Fruit fly (Drosophila melanogaster) whole organism, embryonic: ENCODE measurements around the gene prtp.

Source experiments
- ATbp ChIP-seq: fragments of 200-800 bp; sonication (Bioruptor generic); optimal IDR thresholded peaks from 2 replicates; lab custom pipeline; 2017; ENCODE audit warnings: missing biosample characterization, mild to moderate bottlenecking, missing genetic modification characterization, missing genetic modification reagents
- Ada2b ChIP-seq: fragments of 200-800 bp; sonication (Bioruptor generic); IDR thresholded peaks from 2 replicates; pipeline ENCODE4 v1.3.6; 2022; ENCODE audit warnings: missing biosample characterization, missing genetic modification characterization
- Atf6 ChIP-seq: fragments of 200-800 bp; sonication (Bioruptor generic); IDR thresholded peaks from 2 replicates; pipeline ENCODE4 v1.3.6; 2022; ENCODE audit warnings: missing biosample characterization, missing genetic modification characterization
- CG11695 ChIP-seq: fragments of 200-800 bp; sonication (Bioruptor generic); IDR thresholded peaks from 3 replicates; pipeline ENCODE4 v1.3.6; 2022; ENCODE audit warnings: missing biosample characterization, missing genetic modification characterization
- CG12155 ChIP-seq: fragments of 200-800 bp; sonication (Bioruptor generic); optimal IDR thresholded peaks from 3 replicates; lab custom pipeline; 2016; ENCODE audit warnings: missing biosample characterization, missing genetic modification characterization
- CG1233 ChIP-seq: fragments of 200-800 bp; sonication (Bioruptor generic); optimal IDR thresholded peaks from 4 replicates; lab custom pipeline; 2018; ENCODE audit warnings: missing biosample characterization, mild to moderate bottlenecking, missing genetic modification characterization
- CG12744 ChIP-seq: fragments of 200-800 bp; sonication (Bioruptor generic); optimal IDR thresholded peaks from 2 replicates; lab custom pipeline; 2016; ENCODE audit warnings: missing biosample characterization, missing genetic modification characterization
- CG15011 ChIP-seq: fragments of 200-800 bp; sonication (Bioruptor generic); optimal IDR thresholded peaks from 3 replicates; lab custom pipeline; 2018; ENCODE audit warnings: missing biosample characterization, mild to moderate bottlenecking, missing genetic modification characterization
- CG16779 ChIP-seq: fragments of 200-800 bp; sonication (Bioruptor generic); IDR thresholded peaks from 2 replicates; pipeline ENCODE4 v1.3.6; 2022; ENCODE audit warnings: missing biosample characterization, missing genetic modification characterization
- CG17186 ChIP-seq: fragments of 200-800 bp; sonication (Bioruptor generic); optimal IDR thresholded peaks from 3 replicates; lab custom pipeline; 2017; ENCODE audit warnings: missing biosample characterization, missing genetic modification reagents, missing genetic modification characterization
- CG17328 ChIP-seq: fragments of 200-800 bp; sonication (Bioruptor generic); IDR thresholded peaks from 2 replicates; pipeline ENCODE4 v1.3.6; 2022; ENCODE audit warnings: missing biosample characterization, missing genetic modification characterization
- CG18011 ChIP-seq: fragments of 200-800 bp; sonication (Bioruptor generic); optimal IDR thresholded peaks from 2 replicates; lab custom pipeline; 2017; ENCODE audit warnings: missing biosample characterization, missing genetic modification characterization, mild to moderate bottlenecking, moderate library complexity, missing genotype
- CG30403 ChIP-seq: fragments of 200-800 bp; sonication (Bioruptor generic); optimal IDR thresholded peaks from 3 replicates; lab custom pipeline; 2016; ENCODE audit warnings: missing biosample characterization, missing genetic modification characterization
- CG6175 ChIP-seq: fragments of 200-800 bp; sonication (Bioruptor generic); IDR thresholded peaks from 3 replicates; pipeline ENCODE4 v1.3.6; 2022; ENCODE audit warnings: missing biosample characterization, missing genetic modification characterization
- CG8924 ChIP-seq: fragments of 200-800 bp; optimal IDR thresholded peaks from 3 replicates; lab custom pipeline; 2019; ENCODE audit warnings: missing biosample characterization, mild to moderate bottlenecking, missing genetic modification characterization, moderate library complexity
- Chrac-16 ChIP-seq: fragments of 200-800 bp; sonication (Bioruptor generic); optimal IDR thresholded peaks from 3 replicates; lab custom pipeline; 2016; ENCODE audit warnings: missing biosample characterization, missing genetic modification characterization
- D ChIP-seq, 2 experiments: fragments of 200-800 bp in 1 of 2; fragments of >200 bp in 1 of 2; sonication (Bioruptor generic) in 1 of 2; optimal IDR thresholded peaks; 2 replicates in 1 of 2; 3 replicates in 1 of 2; lab custom pipeline; 2017; ENCODE audit warnings: mild to moderate bottlenecking in 1 of 2, missing biosample characterization in 1 of 2, missing genetic modification characterization in 1 of 2, missing genetic modification reagents in 1 of 2
- Drgx ChIP-seq: fragments of 200-800 bp; sonication (Bioruptor generic); IDR thresholded peaks from 2 replicates; pipeline ENCODE4 v1.3.6; 2022; ENCODE audit warnings: missing biosample characterization, missing genetic modification characterization
- HHEX ChIP-seq: fragments of 200-800 bp; sonication (Bioruptor generic); optimal IDR thresholded peaks from 3 replicates; lab custom pipeline; 2017; ENCODE audit warnings: missing biosample characterization, mild to moderate bottlenecking, missing genetic modification characterization, missing genetic modification reagents
- Nf-YA ChIP-seq: fragments of 200-800 bp; sonication (Bioruptor generic); IDR thresholded peaks from 2 replicates; pipeline ENCODE4 v1.3.6; 2022; ENCODE audit warnings: missing biosample characterization, missing genetic modification characterization
- Oaz ChIP-seq: fragments of 200-800 bp; sonication (Bioruptor generic); IDR thresholded peaks from 2 replicates; pipeline ENCODE4 v1.3.6; 2022; ENCODE audit warnings: missing biosample characterization, missing genetic modification characterization
- Pdp1 ChIP-seq, 2 experiments: fragments of 200-800 bp; sonication (Bioruptor generic); optimal IDR thresholded peaks; 3 replicates each; lab custom pipeline; 2016; ENCODE audit warnings: missing biosample characterization in 2 of 2, missing genetic modification characterization in 2 of 2, mild to moderate bottlenecking in 1 of 2, moderate library complexity in 1 of 2
- Sin3A ChIP-seq: fragments of >200 bp; optimal IDR thresholded peaks from 2 replicates; lab custom pipeline; 2018
- Sox102F ChIP-seq: fragments of 200-800 bp; sonication (Bioruptor generic); optimal IDR thresholded peaks from 2 replicates; lab custom pipeline; 2018; ENCODE audit warnings: missing biosample characterization, mild to moderate bottlenecking, missing genetic modification characterization, moderate library complexity
- ac ChIP-seq: fragments of 200-800 bp; sonication (Bioruptor generic); optimal IDR thresholded peaks from 3 replicates; lab custom pipeline; 2017; ENCODE audit warnings: missing biosample characterization, mild to moderate bottlenecking, missing genetic modification characterization
- btn ChIP-seq: fragments of 200-800 bp; sonication (Bioruptor generic); optimal IDR thresholded peaks from 2 replicates; lab custom pipeline; 2016; ENCODE audit warnings: missing biosample characterization, missing genetic modification characterization
- crol ChIP-seq: fragments of 200-800 bp; sonication (Bioruptor generic); IDR thresholded peaks from 2 replicates; pipeline ENCODE4 v1.3.6; 2022; ENCODE audit warnings: missing biosample characterization, missing genetic modification characterization
- dati ChIP-seq: fragments of 200-800 bp; sonication (Bioruptor generic); IDR thresholded peaks from 2 replicates; pipeline ENCODE4 v1.3.6; 2022; ENCODE audit warnings: missing biosample characterization, missing genetic modification characterization
- ewg ChIP-seq: fragments of 200-800 bp; sonication (Bioruptor generic); optimal IDR thresholded peaks from 3 replicates; lab custom pipeline; 2017; ENCODE audit warnings: mild to moderate bottlenecking, missing biosample characterization, missing genetic modification reagents, missing genetic modification characterization
- gem ChIP-seq: fragments of 200-800 bp; sonication (Bioruptor generic); optimal IDR thresholded peaks from 2 replicates; lab custom pipeline; 2019; ENCODE audit warnings: missing biosample characterization, mild to moderate bottlenecking, missing genetic modification characterization, moderate library complexity
- gfzf ChIP-seq: fragments of 200-800 bp; sonication (Bioruptor generic); optimal IDR thresholded peaks from 2 replicates; lab custom pipeline; 2016; ENCODE audit warnings: missing biosample characterization, mild to moderate bottlenecking, missing genetic modification characterization, moderate library complexity
- hb ChIP-seq: fragments of 200-800 bp; sonication (Bioruptor generic); IDR thresholded peaks from 3 replicates; pipeline ENCODE4 v1.3.6; 2022; ENCODE audit warnings: missing biosample characterization, missing genetic modification characterization; ENCODE audit not compliant: partially characterized antibody
- hkb ChIP-seq, 2 experiments: fragments of 200-800 bp in 1 of 2; fragments of >200 bp in 1 of 2; sonication (Bioruptor generic) in 1 of 2; IDR thresholded peaks in 1 of 2; optimal IDR thresholded peaks in 1 of 2; 2 replicates each; pipeline versions ENCODE4 v1.3.6 to Lab custom; 2017 to 2022; ENCODE audit warnings: missing biosample characterization in 1 of 2, missing genetic modification characterization in 1 of 2
- jigr1 ChIP-seq: fragments of 200-800 bp; sonication (Bioruptor generic); IDR thresholded peaks from 3 replicates; pipeline ENCODE4 v1.3.6; 2022; ENCODE audit warnings: missing biosample characterization, missing genetic modification characterization
- luna ChIP-seq: fragments of 200-800 bp; sonication (Bioruptor generic); optimal IDR thresholded peaks from 2 replicates; lab custom pipeline; 2016; ENCODE audit warnings: missing biosample characterization, missing genetic modification characterization
- prd ChIP-seq, 3 experiments: fragments of >200 bp in 2 of 3; fragments of 200-800 bp in 1 of 3; sonication (Bioruptor generic) in 1 of 3; optimal IDR thresholded peaks in 2 of 3; IDR thresholded peaks in 1 of 3; 2 replicates in 2 of 3; 3 replicates in 1 of 3; pipeline versions ENCODE4 v1.3.6 to Lab custom; 2017 to 2022; ENCODE audit warnings: missing biosample characterization in 1 of 3, missing genetic modification characterization in 1 of 3
- pzg ChIP-seq: fragments of 200-800 bp; sonication (Bioruptor generic); optimal IDR thresholded peaks from 3 replicates; lab custom pipeline; 2018; ENCODE audit warnings: missing biosample characterization, mild to moderate bottlenecking, missing genetic modification characterization, moderate library complexity
- schlank ChIP-seq: fragments of 200-800 bp; sonication (Bioruptor generic); optimal IDR thresholded peaks from 2 replicates; lab custom pipeline; 2018; ENCODE audit warnings: missing biosample characterization, mild to moderate bottlenecking, missing genetic modification characterization
- sens ChIP-seq: fragments of 200-800 bp; sonication (Bioruptor generic); peaks from one replicate; lab custom pipeline; 2016; ENCODE audit warnings: missing biosample characterization, missing genetic modification characterization
- sim ChIP-seq: fragments of 200-800 bp; sonication (Bioruptor generic); IDR thresholded peaks from 2 replicates; pipeline ENCODE4 v1.3.6; 2022; ENCODE audit warnings: missing biosample characterization, missing genetic modification characterization
- sisA ChIP-seq: fragments of 200-800 bp; sonication (Bioruptor generic); IDR thresholded peaks from 2 replicates; pipeline ENCODE4 v1.3.6; 2022; ENCODE audit warnings: missing biosample characterization, missing genetic modification characterization
- slbo ChIP-seq: fragments of 200-800 bp; sonication (Bioruptor generic); IDR thresholded peaks from 2 replicates; pipeline ENCODE4 v1.3.6; 2022; ENCODE audit warnings: missing biosample characterization, missing genetic modification characterization
- ssp ChIP-seq: fragments of 200-800 bp; sonication (Bioruptor generic); IDR thresholded peaks from 2 replicates; pipeline ENCODE4 v1.3.6; 2022; ENCODE audit warnings: missing biosample characterization, missing genetic modification characterization
- tll ChIP-seq, 2 experiments: fragments of 200-800 bp in 1 of 2; fragments of >200 bp in 1 of 2; sonication (Bioruptor generic) in 1 of 2; optimal IDR thresholded peaks; 2 replicates each; lab custom pipeline; 2017 to 2019; ENCODE audit warnings: missing biosample characterization in 2 of 2, missing genetic modification characterization in 2 of 2, mild to moderate bottlenecking in 1 of 2, moderate library complexity in 1 of 2
- ttk ChIP-seq: fragments of 200-800 bp; sonication (Bioruptor generic); IDR thresholded peaks from 2 replicates; pipeline ENCODE4 v2.1.2; 2022; ENCODE audit warnings: missing biosample characterization, missing genetic modification characterization
- tx ChIP-seq: fragments of 200-800 bp; sonication (Bioruptor generic); optimal IDR thresholded peaks from 2 replicates; lab custom pipeline; 2016; ENCODE audit warnings: missing biosample characterization, missing genetic modification characterization
- unpg ChIP-seq: fragments of 200-800 bp; sonication (Bioruptor generic); optimal IDR thresholded peaks from 3 replicates; lab custom pipeline; 2018; ENCODE audit warnings: missing biosample characterization, mild to moderate bottlenecking, missing genetic modification characterization, moderate library complexity

Gene prtp

DNA sequence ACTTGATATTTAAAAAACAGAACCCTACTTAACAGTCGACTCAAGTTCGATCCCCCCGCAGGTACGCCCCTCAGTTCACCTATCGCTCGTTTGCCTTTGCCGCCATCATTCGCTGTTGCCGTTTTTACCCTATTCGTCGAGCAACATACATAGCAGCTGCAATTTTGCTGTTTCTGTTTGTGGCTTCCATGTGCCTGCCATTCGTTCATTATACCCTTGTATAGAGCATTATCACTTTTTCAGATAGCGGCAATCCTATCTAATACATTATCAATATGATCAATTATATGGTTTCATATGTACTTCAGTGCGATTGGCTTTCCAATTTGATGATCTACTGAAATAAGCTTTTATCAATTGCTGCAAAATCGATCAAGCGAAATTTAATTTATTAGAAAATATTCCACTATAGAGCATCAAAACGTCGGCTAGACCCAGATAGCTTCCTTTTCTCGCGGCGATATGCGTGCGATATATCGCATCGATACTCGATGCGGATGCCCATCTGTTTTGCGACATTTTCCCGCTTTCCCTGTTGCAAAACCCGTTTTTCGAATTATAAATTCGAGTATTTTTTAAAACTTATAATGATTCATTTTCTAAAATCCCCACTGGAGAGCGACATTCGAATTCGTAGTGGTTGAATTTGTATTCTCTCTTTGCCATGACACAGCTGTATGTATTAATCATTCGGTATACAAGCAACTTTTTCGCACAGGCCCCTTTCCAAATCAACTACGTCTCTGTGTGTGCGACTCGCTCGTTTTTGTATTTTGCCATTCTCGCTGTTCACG is 422 bp upstream of the prtp start (continued):
- no peak for TF ChIP-seq prd (optimal IDR thresholded peaks at IDR 0.05; lab: Kevin White, UChicago)
- TF ChIP-seq prd (GFP tag; IDR thresholded peaks at IDR 0.05; lab: Robert Waterston, UW), result peak; percentile 90
- no peak for TF ChIP-seq pzg (GFP tag; lab: Kevin White, UChicago)
- peak; percentile 85 for TF ChIP-seq Drgx (GFP tag; lab: Robert Waterston, UW)
- no peak for TF ChIP-seq tll (GFP tag; optimal IDR thresholded peaks at IDR 0.05; lab: Kevin White, UChicago)
- TF ChIP-seq Ada2b (GFP tag; lab: Robert Waterston, UW), result peak; percentile 61
- no peak for TF ChIP-seq D (optimal IDR thresholded peaks at IDR 0.05; lab: Kevin White, UChicago)
- peak; percentile 87 for TF ChIP-seq D (GFP tag; optimal IDR thresholded peaks at IDR 0.05; lab: Kevin White, UChicago)
- peak; percentile 80 for TF ChIP-seq ac
- TF ChIP-seq dati (GFP tag; lab: Robert Waterston, UW), result peak; percentile 53; the same call in 1 of the 2 replicates
- TF ChIP-seq Oaz (GFP tag; lab: Robert Waterston, UW), result peak; percentile 72
- TF ChIP-seq schlank, result peak; percentile 62
- peak; percentile 77 for TF ChIP-seq crol (GFP tag; lab: Robert Waterston, UW)
- peak; percentile 72; the same call in 2 of the 3 replicates for TF ChIP-seq CG6175 (GFP tag; lab: Robert Waterston, UW)
- peak; percentile 86 for TF ChIP-seq Chrac-16 (GFP tag; lab: Kevin White, UChicago)
- TF ChIP-seq ttk (GFP tag; lab: Robert Waterston, UW), result peak; percentile 72
- peak; percentile 86 for TF ChIP-seq HHEX (GFP tag; lab: Kevin White, UChicago)
- no peak for TF ChIP-seq Nf-YA (GFP tag; lab: Robert Waterston, UW)
- TF ChIP-seq sim, result 0 out of 2 replicates have a peak, but pooled peaks have one; percentile 49
- peak; percentile 72; the same call in 2 of the 3 replicates for TF ChIP-seq jigr1 (GFP tag; lab: Robert Waterston, UW)
- TF ChIP-seq ssp (GFP tag; lab: Robert Waterston, UW), result peak; percentile 71
- peak; percentile 86 for TF ChIP-seq CG1233 (GFP tag; lab: Kevin White, UChicago)
- no peak for TF ChIP-seq Sin3A (lab: Kevin White, UChicago)
- TF ChIP-seq sens, result peak; percentile 96
- TF ChIP-seq slbo (GFP tag; lab: Robert Waterston, UW), result peak; percentile 80
- peak; percentile 89 for TF ChIP-seq Atf6
- peak; percentile 79 for TF ChIP-seq CG12744 (GFP tag; lab: Kevin White, UChicago)
- peak; percentile 41 for TF ChIP-seq CG18011 (GFP tag; lab: Kevin White, UChicago)
- peak; percentile 86 for TF ChIP-seq CG17328
- peak; percentile 100 for TF ChIP-seq CG12155 (GFP tag; lab: Kevin White, UChicago)
- peak; percentile 75 for TF ChIP-seq ATbp
- peak; percentile 87 for TF ChIP-seq unpg (GFP tag; lab: Kevin White, UChicago)
- TF ChIP-seq CG16779 (GFP tag; lab: Robert Waterston, UW), result 0 out of 2 replicates have a peak, but pooled peaks have one; percentile 3
- TF ChIP-seq CG8924, result peak; percentile 90
- peak; percentile 78 for TF ChIP-seq btn (GFP tag; lab: Kevin White, UChicago)
- TF ChIP-seq CG30403 (GFP tag; lab: Kevin White, UChicago), result peak; percentile 90
- TF ChIP-seq gfzf, result peak; percentile 2
- TF ChIP-seq ewg (GFP tag; lab: Kevin White, UChicago), result peak; percentile 69
- TF ChIP-seq sisA (GFP tag; lab: Robert Waterston, UW), result peak; percentile 84
- TF ChIP-seq tx (GFP tag; lab: Kevin White, UChicago), result peak; percentile 78
- peak; percentile 84 for TF ChIP-seq CG11695 (GFP tag; lab: Robert Waterston, UW)
- peak; percentile 25 for TF ChIP-seq luna (GFP tag; lab: Kevin White, UChicago)
- TF ChIP-seq CG15011 (GFP tag; lab: Kevin White, UChicago), result peak; percentile 77
- peak; percentile 72 to 82 for TF ChIP-seq Pdp1 (GFP tag; optimal IDR thresholded peaks at IDR 0.05; lab: Kevin White, UChicago)
- TF ChIP-seq CG17186 (GFP tag; lab: Kevin White, UChicago), result peak; percentile 27
- TF ChIP-seq Sox102F (GFP tag; lab: Kevin White, UChicago), result peak; percentile 87
- TF ChIP-seq gem (tag; lab: Kevin White, UChicago), result peak; percentile 93
- TF ChIP-seq hkb (optimal IDR thresholded peaks at IDR 0.05; lab: Kevin White, UChicago), result no peak
- peak; percentile 83 for TF ChIP-seq hkb (GFP tag; IDR thresholded peaks at IDR 0.05; lab: Robert Waterston, UW)
- TF ChIP-seq hb, result peak; percentile 54; the same call in 1 of the 3 replicates
